Worm (Caenorhabditis elegans) whole organism, midembryonic: Measurements from ENCODE around the gene C23H5.11.

Source experiments
- T22C8.4 ChIP-seq: fragments of 200-800 bp; sonication (Bioruptor generic); IDR thresholded peaks from 2 replicates; pipeline ENCODE4 v1.3.6; 2022; ENCODE audit warnings: missing genetic modification characterization, missing compliant biosample characterization
- cog-1 ChIP-seq: sonication (generic microtip); optimal IDR thresholded peaks from 2 replicates; lab custom pipeline; 2016; ENCODE audit warnings: missing genetic modification characterization, missing compliant biosample characterization
- flt-1 ChIP-seq: fragments of 200-800 bp; sonication (Bioruptor generic); IDR thresholded peaks from 2 replicates; pipeline ENCODE4 v1.3.6; 2022; ENCODE audit warnings: missing genetic modification characterization, missing compliant biosample characterization
- klf-2 ChIP-seq: fragments of 200-800 bp; sonication (Bioruptor generic); conservative IDR thresholded peaks from 2 replicates; pipeline ENCODE4 v1.3.6; 2022; ENCODE audit warnings: missing genetic modification reagents, missing genetic modification characterization, missing compliant biosample characterization
- ref-1 ChIP-seq: fragments of 200-800 bp; sonication (Bioruptor generic); conservative IDR thresholded peaks from 2 replicates; pipeline ENCODE4 v1.3.6; 2022; ENCODE audit warnings: missing genetic modification reagents, missing genetic modification characterization, missing compliant biosample characterization
- ztf-23 ChIP-seq: fragments of 200-800 bp; sonication (Bioruptor generic); IDR thresholded peaks from 2 replicates; pipeline ENCODE4 v1.3.6; 2022; ENCODE audit warnings: missing genetic modification reagents, missing genetic modification characterization, missing compliant biosample characterization
- ztf-29 ChIP-seq: fragments of 200-800 bp; sonication (Bioruptor generic); IDR thresholded peaks from 2 replicates; pipeline ENCODE4 v1.3.6; 2022; ENCODE audit warnings: missing genetic modification reagents, missing genetic modification characterization, missing compliant biosample characterization

ce11 chrIV:2102793-2103192 is 3.1 kb upstream of the C23H5.11 start, which contains the start of gene C23H5.15:
- TF ChIP-seq ztf-23 (GFP tag; lab: Robert Waterston, UW) = no peak
- TF ChIP-seq flt-1 = no peak
- no peak for TF ChIP-seq ref-1
- TF ChIP-seq cog-1 (tag; lab: Kevin White, UChicago) = no peak
- no peak for TF ChIP-seq ztf-29
- TF ChIP-seq klf-2 (GFP tag; lab: Robert Waterston, UW) = no peak
- TF ChIP-seq T22C8.4 (GFP tag; lab: Robert Waterston, UW) = no peak
